Fruit fly (Drosophila melanogaster): ENCODE data around the gene CG15386.

Gene CG15386

DNA sequence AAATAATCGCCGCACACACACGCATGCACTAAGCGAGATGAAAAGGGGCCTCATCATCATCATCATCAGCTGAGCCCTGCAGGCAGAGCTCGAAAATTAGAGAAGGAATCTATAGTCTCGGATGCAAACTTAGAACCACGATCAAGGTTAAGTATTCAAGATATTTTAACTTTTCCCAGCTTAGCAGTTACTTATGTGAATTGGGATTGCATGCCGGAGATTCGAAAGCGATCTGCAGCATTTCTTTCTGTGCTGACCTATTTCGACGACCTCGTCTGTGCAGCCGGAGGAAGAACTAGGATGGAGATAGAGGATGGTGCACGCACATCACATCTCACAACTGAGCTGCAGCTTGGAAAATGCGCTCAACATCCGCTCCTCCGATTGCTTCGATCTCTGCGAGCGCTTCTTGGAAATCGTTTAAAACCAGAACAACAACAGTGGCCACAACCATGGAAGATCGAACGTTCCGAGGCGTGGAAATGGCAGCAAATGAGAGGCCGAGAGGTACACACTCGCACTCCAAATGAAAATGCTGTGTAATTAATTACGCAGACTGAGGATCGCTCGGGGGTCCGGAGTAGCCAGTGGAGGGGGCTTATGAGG lies 34.2 kb downstream of the CG15386 start:
- TF ChIP-seq CG4496 (GFP tag; IDR thresholded peaks at IDR 0.05) (peak; percentile 87), CG32121 (GFP tag; IDR thresholded peaks at IDR 0.05) (no peak), CG34367 (tag; optimal IDR thresholded peaks at IDR 0.05) (peak; percentile 86), CG8159 (tag; optimal IDR thresholded peaks at IDR 0.05) (peak; percentile 80), CG10348 (GFP tag; IDR thresholded peaks at IDR 0.05) (no peak), gl (tag; optimal IDR thresholded peaks at IDR 0.05) (peak; percentile 83), CG9948 (tag; optimal IDR thresholded peaks at IDR 0.05) (peak; percentile 88), CG17806 (tag; optimal IDR thresholded peaks at IDR 0.05) (peak; percentile 87), Pif1B (GFP tag; optimal IDR thresholded peaks at IDR 0.05) (peak; percentile 79), fd96Ca (GFP tag; IDR thresholded peaks at IDR 0.05) (peak; percentile 81), CG12605 (GFP tag; IDR thresholded peaks at IDR 0.05) (peak; percentile 78), EcR (GFP tag; optimal IDR thresholded peaks at IDR 0.05) (no peak), CG14655 (GFP tag; optimal IDR thresholded peaks at IDR 0.05) (peak; percentile 87), Ets98B (GFP tag; IDR thresholded peaks at IDR 0.05) (peak; percentile 61), rn (GFP tag; IDR thresholded peaks at IDR 0.05) (0 out of 2 replicates have a peak, but pooled peaks have one; percentile 7), CG13204 (GFP tag; optimal IDR thresholded peaks at IDR 0.05) (peak; percentile 65), Snoo (tag; optimal IDR thresholded peaks at IDR 0.05) (no peak), CG8301 (tag; optimal IDR thresholded peaks at IDR 0.05) (peak; percentile 75), CG15710 (tag; optimal IDR thresholded peaks at IDR 0.05) (peak; percentile 80), Pif1A (GFP tag; optimal IDR thresholded peaks at IDR 0.05) (peak; percentile 68)

DNA sequence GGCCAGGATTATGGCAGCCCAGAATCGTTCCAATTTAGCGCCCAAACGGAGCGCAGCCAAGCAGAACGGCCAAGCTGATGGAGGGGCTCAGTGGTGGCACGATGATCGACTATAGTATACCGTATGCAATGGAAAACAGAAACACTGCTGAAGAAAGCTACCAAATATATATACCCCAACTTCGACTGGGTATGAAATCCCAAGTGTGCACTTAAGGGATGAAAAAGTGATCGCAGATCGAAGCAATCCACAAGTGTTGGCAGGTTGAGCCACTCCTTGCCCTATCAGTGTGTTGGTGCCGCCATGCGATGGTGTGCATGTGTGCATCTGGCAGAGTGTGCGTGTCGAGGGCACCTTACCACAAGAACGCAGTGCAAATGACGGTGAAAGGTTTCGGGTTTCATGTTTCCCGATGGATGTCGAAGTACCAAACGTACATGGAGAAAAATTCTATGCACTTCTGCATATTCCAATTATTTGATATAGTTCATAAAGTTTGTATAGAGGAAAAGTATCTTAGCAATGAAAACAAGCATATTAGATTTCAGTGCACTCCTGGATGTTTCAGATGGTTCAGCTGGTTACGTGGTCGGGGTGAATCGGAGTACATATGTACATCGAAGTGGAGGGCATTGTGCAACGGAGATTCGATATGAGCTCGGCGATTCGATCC lies 34.9 kb downstream of the CG15386 start:
- TF ChIP-seq Ets98B (GFP tag; IDR thresholded peaks at IDR 0.05) (no peak), CG13204 (GFP tag; optimal IDR thresholded peaks at IDR 0.05) (no peak), Pif1B (GFP tag; optimal IDR thresholded peaks at IDR 0.05) (no peak), CG14655 (GFP tag; optimal IDR thresholded peaks at IDR 0.05) (no peak), CG12605 (GFP tag; IDR thresholded peaks at IDR 0.05) (no peak), Snoo (tag; optimal IDR thresholded peaks at IDR 0.05) (no peak), CG17806 (tag; optimal IDR thresholded peaks at IDR 0.05) (no peak), CG8159 (tag; optimal IDR thresholded peaks at IDR 0.05) (no peak), Pif1A (GFP tag; optimal IDR thresholded peaks at IDR 0.05) (no peak), CG32121 (GFP tag; IDR thresholded peaks at IDR 0.05) (no peak), rn (GFP tag; IDR thresholded peaks at IDR 0.05) (no peak), CG4496 (GFP tag; IDR thresholded peaks at IDR 0.05) (no peak), gl (tag; optimal IDR thresholded peaks at IDR 0.05) (no peak), CG34367 (tag; optimal IDR thresholded peaks at IDR 0.05) (no peak)

DNA sequence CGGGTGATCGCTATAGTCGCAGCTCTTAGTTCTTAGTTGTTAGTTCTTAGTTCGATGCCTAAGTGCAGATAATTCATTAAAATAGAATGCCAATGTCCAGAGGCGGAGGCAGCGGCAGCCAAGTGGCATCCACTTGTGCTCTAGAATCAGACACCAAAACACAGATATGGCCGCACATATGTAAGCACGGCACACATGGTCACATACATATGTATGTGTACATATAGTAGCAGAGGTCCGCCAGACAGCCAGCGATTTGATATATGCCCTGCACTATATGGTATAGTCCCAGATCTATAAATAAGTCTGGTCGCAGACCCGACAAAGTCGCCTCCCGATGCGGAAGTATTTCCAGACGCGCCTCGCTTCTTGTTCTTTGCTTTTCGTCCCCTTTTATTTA lies 36.4 kb downstream of the CG15386 start:
- TF ChIP-seq Snoo (tag; optimal IDR thresholded peaks at IDR 0.05), result no peak
- TF ChIP-seq CG9948 (tag; optimal IDR thresholded peaks at IDR 0.05), result no peak
- peak; percentile 15; the same call in 1 of the 2 replicates for TF ChIP-seq CG32121 (GFP tag; IDR thresholded peaks at IDR 0.05)
- no peak for TF ChIP-seq CG13204 (GFP tag; optimal IDR thresholded peaks at IDR 0.05)
- TF ChIP-seq CG14655 (GFP tag; optimal IDR thresholded peaks at IDR 0.05), result no peak

DNA sequence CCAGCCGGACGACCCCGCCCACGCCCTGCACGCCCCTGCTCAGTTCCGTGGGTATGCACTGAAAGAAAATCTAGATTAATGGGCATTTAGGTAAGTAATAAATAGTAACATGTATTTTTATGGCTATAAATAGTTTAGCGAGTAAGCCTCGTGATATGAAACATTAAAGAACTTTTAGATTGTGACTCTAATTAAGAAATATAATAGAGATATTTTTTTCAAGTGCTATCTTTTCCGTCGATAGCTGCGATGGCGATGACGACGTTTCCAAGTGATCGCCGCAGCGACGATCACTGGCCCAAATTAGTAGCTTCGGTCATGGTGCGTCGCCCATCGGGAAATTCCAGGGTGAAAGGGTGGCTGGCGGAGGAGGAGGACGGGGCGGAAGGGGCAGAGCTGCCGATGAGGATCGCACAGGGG lies 36.9 kb downstream of the CG15386 start:
- TF ChIP-seq Pif1A (GFP tag; optimal IDR thresholded peaks at IDR 0.05), result peak; percentile 88
- peak; percentile 78 for TF ChIP-seq Pif1B (GFP tag; optimal IDR thresholded peaks at IDR 0.05)
- TF ChIP-seq CG14655 (GFP tag; optimal IDR thresholded peaks at IDR 0.05), result peak; percentile 90
- peak; percentile 82; the same call in 2 of the 3 replicates for TF ChIP-seq fd96Ca (GFP tag; IDR thresholded peaks at IDR 0.05)
- TF ChIP-seq CG12605 (GFP tag; IDR thresholded peaks at IDR 0.05), result peak; percentile 89
- TF ChIP-seq Snoo (tag; optimal IDR thresholded peaks at IDR 0.05), result peak; percentile 73
- TF ChIP-seq CG34367 (tag; optimal IDR thresholded peaks at IDR 0.05), result peak; percentile 80
- TF ChIP-seq CG32121 (GFP tag; IDR thresholded peaks at IDR 0.05), result peak; percentile 90
- TF ChIP-seq CG13204 (GFP tag; optimal IDR thresholded peaks at IDR 0.05), result peak; percentile 69
- TF ChIP-seq rn (GFP tag; IDR thresholded peaks at IDR 0.05), result peak; percentile 78
- TF ChIP-seq gl (tag; optimal IDR thresholded peaks at IDR 0.05), result peak; percentile 67
- TF ChIP-seq CG10348 (GFP tag; IDR thresholded peaks at IDR 0.05), result peak; percentile 50; the same call in 1 of the 2 replicates
- TF ChIP-seq CG15710 (tag; optimal IDR thresholded peaks at IDR 0.05), result peak; percentile 85
- TF ChIP-seq CG4496 (GFP tag; IDR thresholded peaks at IDR 0.05), result peak; percentile 90
- TF ChIP-seq CG8159 (tag; optimal IDR thresholded peaks at IDR 0.05), result peak; percentile 89
- peak; percentile 91 for TF ChIP-seq Ets98B (GFP tag; IDR thresholded peaks at IDR 0.05)
- TF ChIP-seq CG17806 (tag; optimal IDR thresholded peaks at IDR 0.05), result peak; percentile 89
- peak; percentile 61 for TF ChIP-seq EcR (GFP tag; optimal IDR thresholded peaks at IDR 0.05)
- TF ChIP-seq CG8301 (tag; optimal IDR thresholded peaks at IDR 0.05), result peak; percentile 89
- TF ChIP-seq CG9948 (tag; optimal IDR thresholded peaks at IDR 0.05), result peak; percentile 89
- TF ChIP-seq D1 (tag; optimal IDR thresholded peaks at IDR 0.05), result peak; percentile 42

DNA sequence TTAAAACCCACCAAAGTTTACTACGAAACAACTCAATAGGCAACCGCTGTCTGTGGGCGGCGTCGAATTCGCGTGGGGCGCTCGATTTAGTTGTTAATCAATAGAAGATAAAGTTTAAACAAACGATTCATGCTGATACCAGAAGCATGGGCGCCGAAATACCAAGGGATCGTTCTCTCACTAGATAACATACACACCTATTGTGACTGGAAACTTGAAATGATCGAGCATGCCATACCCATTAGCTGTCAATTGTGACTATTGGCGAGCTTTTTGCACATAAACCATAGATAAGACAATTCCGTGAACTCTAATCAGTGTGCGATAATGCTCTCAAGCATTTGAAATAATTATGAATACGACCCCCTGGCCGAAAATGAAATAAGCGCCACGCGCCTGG lies 37.7 kb downstream of the CG15386 start:
- TF ChIP-seq Pif1B (GFP tag; optimal IDR thresholded peaks at IDR 0.05), result no peak
- 0 out of 3 replicates have a peak, but pooled peaks have one; percentile 5 for TF ChIP-seq fd96Ca (GFP tag; IDR thresholded peaks at IDR 0.05)

DNA sequence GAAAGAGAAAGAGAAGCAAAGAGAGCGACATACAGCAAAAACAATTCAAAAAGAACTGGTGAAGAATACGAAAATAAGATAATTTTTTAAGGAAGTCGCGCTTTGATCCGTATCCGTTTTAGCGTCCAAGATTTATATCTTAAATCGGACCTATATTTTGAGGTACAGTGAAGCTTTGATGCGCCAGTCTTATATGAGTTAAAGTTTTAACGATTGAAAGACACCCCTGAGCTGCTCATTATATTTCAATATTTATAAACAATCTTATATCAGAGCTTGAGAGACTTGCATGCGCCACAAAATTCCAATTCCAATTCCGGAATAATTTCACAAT lies 38.3 kb downstream of the CG15386 start:
- TF ChIP-seq CG8159 (tag; optimal IDR thresholded peaks at IDR 0.05), result no peak
- TF ChIP-seq CG12605 (GFP tag; IDR thresholded peaks at IDR 0.05), result 0 out of 2 replicates have a peak, but pooled peaks have one; percentile 23
- no peak for TF ChIP-seq D1 (tag; optimal IDR thresholded peaks at IDR 0.05)
- TF ChIP-seq CG10348 (GFP tag; IDR thresholded peaks at IDR 0.05), result no peak
- TF ChIP-seq fd96Ca (GFP tag; IDR thresholded peaks at IDR 0.05), result no peak
- no peak for TF ChIP-seq CG8301 (tag; optimal IDR thresholded peaks at IDR 0.05)
- TF ChIP-seq CG17806 (tag; optimal IDR thresholded peaks at IDR 0.05), result no peak
- TF ChIP-seq EcR (GFP tag; optimal IDR thresholded peaks at IDR 0.05), result no peak
- TF ChIP-seq gl (tag; optimal IDR thresholded peaks at IDR 0.05), result no peak
- TF ChIP-seq CG32121 (GFP tag; IDR thresholded peaks at IDR 0.05), result no peak
- no peak for TF ChIP-seq CG14655 (GFP tag; optimal IDR thresholded peaks at IDR 0.05)
- TF ChIP-seq CG15710 (tag; optimal IDR thresholded peaks at IDR 0.05), result no peak
- TF ChIP-seq CG13204 (GFP tag; optimal IDR thresholded peaks at IDR 0.05), result no peak
- TF ChIP-seq Pif1B (GFP tag; optimal IDR thresholded peaks at IDR 0.05), result no peak
- no peak for TF ChIP-seq CG34367 (tag; optimal IDR thresholded peaks at IDR 0.05)
- TF ChIP-seq CG9948 (tag; optimal IDR thresholded peaks at IDR 0.05), result no peak
- peak; percentile 19 for TF ChIP-seq Ets98B (GFP tag; IDR thresholded peaks at IDR 0.05)
- TF ChIP-seq Pif1A (GFP tag; optimal IDR thresholded peaks at IDR 0.05), result no peak
- TF ChIP-seq CG4496 (GFP tag; IDR thresholded peaks at IDR 0.05), result peak; percentile 49
- no peak for TF ChIP-seq rn (GFP tag; IDR thresholded peaks at IDR 0.05)
- TF ChIP-seq Snoo (tag; optimal IDR thresholded peaks at IDR 0.05), result no peak
